Worm (Caenorhabditis elegans): ENCODE results near the gene nep-12.

Gene nep-12

DNA sequence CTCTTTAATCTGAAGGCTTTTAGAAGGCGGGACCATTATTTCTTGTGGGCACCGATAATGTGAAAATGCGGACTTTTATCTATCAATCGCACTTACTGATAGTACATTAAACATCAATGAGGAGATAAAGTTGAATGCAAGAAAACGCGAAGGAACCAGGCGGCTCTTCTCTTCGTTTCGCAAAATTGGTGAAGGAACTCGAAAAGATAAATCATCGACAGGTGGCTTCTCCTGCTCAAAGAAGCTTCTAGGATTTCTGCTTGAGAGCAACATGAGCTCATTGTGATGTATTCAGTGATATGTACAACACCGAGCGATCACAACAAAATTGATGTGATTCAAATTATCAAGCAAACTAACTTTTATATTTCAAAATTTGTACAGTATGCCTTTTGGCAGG lies 21.5 kb upstream of the nep-12 start:
- TF ChIP-seq nhr-11 (tag; optimal IDR thresholded peaks at IDR 0.05) (peak; percentile 36), Y5F2A.4 (GFP tag; optimal IDR thresholded peaks at IDR 0.05) (no peak), daf-16 (GFP tag; optimal IDR thresholded peaks at IDR 0.05) (peak in 1 of 2 experiments; percentile 58), daf-16 (tag; optimal IDR thresholded peaks at IDR 0.05) (no peak), Y105C5A.15 (GFP tag; IDR thresholded peaks at IDR 0.05) (no peak), snpc-4 (tag; optimal IDR thresholded peaks at IDR 0.05) (no peak), daf-8 (GFP tag; IDR thresholded peaks at IDR 0.05) (no peak), ceh-62 (tag; optimal IDR thresholded peaks at IDR 0.05) (no peak), lin-1 (GFP tag; IDR thresholded peaks at IDR 0.05) (no peak), lsy-2 (tag; optimal IDR thresholded peaks at IDR 0.05) (no peak), daf-12 (tag; optimal IDR thresholded peaks at IDR 0.05) (no peak), mdl-1 (tag; optimal IDR thresholded peaks at IDR 0.05) (no peak), lir-3 (tag; optimal IDR thresholded peaks at IDR 0.05) (no peak), ztf-7 (tag; optimal IDR thresholded peaks at IDR 0.05) (no peak)

DNA sequence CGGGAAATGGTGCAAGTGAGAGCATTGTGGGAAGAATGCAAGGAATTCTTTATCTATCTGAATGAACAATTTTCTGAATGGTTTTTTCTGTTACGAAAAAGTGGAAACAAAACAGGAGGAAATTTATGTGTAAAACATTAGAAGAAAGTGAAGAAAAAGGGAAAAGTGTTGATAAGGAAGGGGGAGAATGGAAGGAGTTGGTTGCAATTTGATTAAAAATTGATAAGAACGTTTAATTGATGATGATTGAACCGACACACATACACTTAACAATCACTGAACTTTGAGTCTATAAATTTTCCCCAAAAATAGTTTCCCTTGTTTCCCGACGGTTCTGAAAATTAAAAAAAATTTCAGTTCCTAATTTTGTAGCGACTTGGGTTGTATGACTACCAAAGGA lies 18.6 kb upstream of the nep-12 start:
- TF ChIP-seq mxl-2 (GFP tag; conservative IDR thresholded peaks at IDR 0.05), result no peak
- TF ChIP-seq unc-39 (tag; optimal IDR thresholded peaks at IDR 0.05), result no peak
- TF ChIP-seq daf-16 (GFP tag; optimal IDR thresholded peaks at IDR 0.05), result no peak
- peak; percentile 49 for TF ChIP-seq daf-16 (tag; optimal IDR thresholded peaks at IDR 0.05)
- no peak for TF ChIP-seq mdt-29 (GFP tag; IDR thresholded peaks at IDR 0.05)
- TF ChIP-seq hlh-11 (tag; optimal IDR thresholded peaks at IDR 0.05), result peak; percentile 29
- TF ChIP-seq php-3 (GFP tag; IDR thresholded peaks at IDR 0.05), result peak; percentile 64; the same call in 1 of the 2 replicates
- TF ChIP-seq skn-1 (tag; optimal IDR thresholded peaks at IDR 0.05), result no peak
- TF ChIP-seq dmd-6 (GFP tag; IDR thresholded peaks at IDR 0.05), result peak; percentile 42; the same call in 1 of the 2 replicates
- peak; percentile 1 for TF ChIP-seq dve-1 (tag; optimal IDR thresholded peaks at IDR 0.05; ENCODE audit: insufficient read depth)
- TF ChIP-seq zip-11 (GFP tag; IDR thresholded peaks at IDR 0.05), result no peak
- TF ChIP-seq nhr-28 (tag; optimal IDR thresholded peaks at IDR 0.05), result peak; percentile 66
- no peak for TF ChIP-seq mxl-3 (GFP tag; optimal IDR thresholded peaks at IDR 0.05)
- TF ChIP-seq pqm-1 (tag; optimal IDR thresholded peaks at IDR 0.05), result peak; percentile 77

DNA sequence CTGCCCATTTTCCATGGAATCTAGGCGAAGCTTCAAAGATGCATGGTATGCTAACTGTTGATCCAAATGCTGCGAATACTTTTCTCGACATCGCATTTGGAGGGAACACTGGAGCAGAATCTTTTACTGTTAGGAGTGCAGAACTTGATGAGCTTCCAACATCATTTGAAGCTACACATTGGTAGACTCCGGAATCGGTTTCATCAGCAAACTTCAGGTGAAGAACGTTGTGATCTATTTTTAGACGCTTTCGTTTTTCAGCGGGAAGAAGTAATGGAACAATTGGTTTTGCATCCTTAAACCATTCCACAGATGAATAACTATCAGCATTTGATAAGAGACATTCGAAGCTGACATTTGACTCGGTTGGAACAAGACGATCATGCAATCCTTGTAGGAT lies 16.2 kb upstream of the nep-12 start:
- TF ChIP-seq unc-62 (GFP tag; optimal IDR thresholded peaks at IDR 0.05 in 1 of 2) (peak in 1 of 2 experiments; percentile 95), unc-62 (tag; optimal IDR thresholded peaks at IDR 0.05) (no peak), T26A8.4 (GFP tag; IDR thresholded peaks at IDR 0.05) (no peak), Y5F2A.4 (GFP tag; optimal IDR thresholded peaks at IDR 0.05) (no peak), egl-43 (GFP tag; IDR thresholded peaks at IDR 0.05) (0 out of 2 replicates have a peak, but pooled peaks have one; percentile 5), nhr-28 (tag; optimal IDR thresholded peaks at IDR 0.05) (no peak)

DNA sequence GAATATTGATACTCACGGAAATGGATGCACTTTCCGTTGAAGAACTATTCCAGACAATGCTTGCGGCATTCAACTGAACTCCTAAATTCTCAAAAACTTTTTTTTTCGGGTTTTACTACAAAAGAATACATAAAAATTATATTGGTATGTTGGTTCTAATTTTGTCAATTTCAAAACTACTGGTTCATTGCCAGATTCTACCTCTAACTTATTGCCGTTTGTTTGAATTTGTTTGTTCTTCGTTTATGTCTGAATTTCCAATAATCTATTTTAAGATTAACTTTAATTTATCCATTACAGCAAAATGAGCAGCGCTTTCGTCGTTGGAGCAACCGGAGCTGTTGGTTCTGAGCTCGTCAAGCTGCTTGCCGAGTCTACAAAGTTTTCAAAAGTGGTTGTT lies 12.7 kb upstream of the nep-12 start, which contains the start of gene C33F10.14:
Gene C33F10.14 (plus strand): TSS at position 301 of the 400 bp plus-strand sequence.
- TF ChIP-seq ceh-62 (tag; optimal IDR thresholded peaks at IDR 0.05) (no peak), ztf-7 (tag; optimal IDR thresholded peaks at IDR 0.05) (no peak), ztf-11 (tag; optimal IDR thresholded peaks at IDR 0.05) (no peak), set-16 (GFP tag; IDR thresholded peaks at IDR 0.05) (no peak), duxl-1 (tag; optimal IDR thresholded peaks at IDR 0.05; ENCODE audit: poor library complexity) (no peak), zip-2 (tag; optimal IDR thresholded peaks at IDR 0.05) (no peak), zfp-2 (tag; optimal IDR thresholded peaks at IDR 0.05) (no peak)

DNA sequence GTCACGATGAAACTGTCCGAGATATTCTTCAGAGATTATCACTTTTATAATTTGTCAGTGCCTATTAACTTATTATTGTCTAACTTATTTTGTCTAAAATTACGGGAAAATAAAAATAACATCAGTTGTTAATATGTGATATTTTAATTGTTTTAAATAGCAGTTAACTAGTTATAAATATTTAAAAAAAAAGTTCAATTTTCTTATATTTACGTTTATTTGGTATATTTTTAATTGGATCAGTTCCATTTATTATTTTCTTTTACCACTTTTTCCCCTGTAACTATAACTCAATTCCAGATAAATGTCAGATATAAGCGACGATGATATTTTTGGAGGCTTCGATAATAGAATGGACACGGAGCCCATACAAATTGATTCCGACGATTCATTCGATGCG lies 11.1 kb upstream of the nep-12 start, which contains the start of gene C33F10.4:
Gene C33F10.4 (plus strand): TSS at position 301 of the 400 bp plus-strand sequence.
- TF ChIP-seq dmd-6 (GFP tag; IDR thresholded peaks at IDR 0.05) (no peak), dmd-9 (GFP tag; IDR thresholded peaks at IDR 0.05) (no peak), tra-1 (GFP tag; IDR thresholded peaks at IDR 0.05) (no peak), lin-38 (GFP tag; IDR thresholded peaks at IDR 0.05) (no peak), hmg-1.1 (GFP tag; IDR thresholded peaks at IDR 0.05) (no peak), pqm-1 (tag; optimal IDR thresholded peaks at IDR 0.05) (no peak), ama-1 (optimal IDR thresholded peaks at IDR 0.05) (no peak), aha-1 (tag) (no peak), mxl-2 (GFP tag; conservative IDR thresholded peaks at IDR 0.05) (no peak), F49E8.2 (tag; optimal IDR thresholded peaks at IDR 0.05; ENCODE audit: borderline replicate concordance) (no peak), Y105C5A.15 (GFP tag; IDR thresholded peaks at IDR 0.05) (no peak)
